Worm (Caenorhabditis elegans): ENCODE data around the gene bud-31.

- no peak for TF ChIP-seq ztf-4 (tag; optimal IDR thresholded peaks at IDR 0.05)
- no peak for TF ChIP-seq elt-2 (tag; optimal IDR thresholded peaks at IDR 0.05)
- no peak for TF ChIP-seq unc-62 (GFP tag; optimal IDR thresholded peaks at IDR 0.05)
- TF ChIP-seq nhr-12 (tag; optimal IDR thresholded peaks at IDR 0.05), result no peak
- no peak for TF ChIP-seq nhr-11 (tag; optimal IDR thresholded peaks at IDR 0.05)
- TF ChIP-seq ceh-9 (tag; optimal IDR thresholded peaks at IDR 0.05), result no peak
- TF ChIP-seq elt-3 (tag; optimal IDR thresholded peaks at IDR 0.05), result no peak
- no peak for TF ChIP-seq zag-1 (tag; optimal IDR thresholded peaks at IDR 0.05)
- TF ChIP-seq egl-27 (tag; optimal IDR thresholded peaks at IDR 0.05), result no peak
- TF ChIP-seq sea-2 (GFP tag; optimal IDR thresholded peaks at IDR 0.05), result no peak
- TF ChIP-seq ZK546.5 (tag; optimal IDR thresholded peaks at IDR 0.05), result no peak
Observed at ce11 chrIII:9669546-9669945, 26.8 kb downstream of the bud-31 start.
